Fruit fly (Drosophila melanogaster) whole organism, embryonic: ENCODE data around the gene Ns4.

Experiments used
- ATbp ChIP-seq: fragments of 200-800 bp; sonication (Bioruptor generic); optimal IDR thresholded peaks from 2 replicates; lab custom pipeline; 2017; ENCODE audit warnings: missing biosample characterization, mild to moderate bottlenecking, missing genetic modification characterization, missing genetic modification reagents
- Ada2b ChIP-seq: fragments of 200-800 bp; sonication (Bioruptor generic); IDR thresholded peaks from 2 replicates; pipeline ENCODE4 v1.3.6; 2022; ENCODE audit warnings: missing biosample characterization, missing genetic modification characterization
- Atf3 ChIP-seq: fragments of 200-800 bp; sonication (Bioruptor generic); optimal IDR thresholded peaks from 3 replicates; lab custom pipeline; 2016; ENCODE audit warnings: missing biosample characterization, missing genetic modification characterization
- B-H1 ChIP-seq: fragments of 200-800 bp; sonication (Bioruptor generic); IDR thresholded peaks from 3 replicates; pipeline ENCODE4 v1.3.6; 2022; ENCODE audit warnings: missing biosample characterization, missing genetic modification characterization
- Bteb2 ChIP-seq: fragments of 200-800 bp; sonication (Bioruptor generic); optimal IDR thresholded peaks from 2 replicates; lab custom pipeline; 2016; ENCODE audit warnings: missing biosample characterization, missing genetic modification characterization
- CG10462 ChIP-seq: fragments of 200-800 bp; sonication (Bioruptor generic); optimal IDR thresholded peaks from 2 replicates; lab custom pipeline; 2016; ENCODE audit warnings: missing biosample characterization, missing genetic modification characterization
- CG12155 ChIP-seq: fragments of 200-800 bp; sonication (Bioruptor generic); optimal IDR thresholded peaks from 3 replicates; lab custom pipeline; 2016; ENCODE audit warnings: missing biosample characterization, missing genetic modification characterization
- CG12219 ChIP-seq: fragments of 200-800 bp; sonication (Bioruptor generic); optimal IDR thresholded peaks from 3 replicates; lab custom pipeline; 2018; ENCODE audit warnings: missing biosample characterization, mild to moderate bottlenecking, missing genetic modification characterization
- CG13296 ChIP-seq: fragments of 200-800 bp; sonication (Bioruptor generic); optimal IDR thresholded peaks from 3 replicates; lab custom pipeline; 2018; ENCODE audit warnings: missing biosample characterization, mild to moderate bottlenecking, missing genetic modification characterization
- CG14667 ChIP-seq: fragments of 200-800 bp; sonication (Bioruptor generic); IDR thresholded peaks from 2 replicates; pipeline ENCODE4 v1.3.6; 2022; ENCODE audit warnings: missing biosample characterization, missing genetic modification characterization
- CG14965 ChIP-seq: fragments of 200-800 bp; sonication (Bioruptor generic); optimal IDR thresholded peaks from 2 replicates; lab custom pipeline; 2016; ENCODE audit warnings: missing biosample characterization, missing genetic modification characterization, borderline replicate concordance
- CG15514 ChIP-seq: fragments of 200-800 bp; sonication (Bioruptor generic); optimal IDR thresholded peaks from 3 replicates; lab custom pipeline; 2017; ENCODE audit warnings: missing biosample characterization, missing genetic modification characterization, mild to moderate bottlenecking, moderate library complexity, missing genetic modification reagents
- CG15696 ChIP-seq: fragments of 200-800 bp; sonication (Bioruptor generic); optimal IDR thresholded peaks from 2 replicates; lab custom pipeline; 2019; ENCODE audit warnings: missing biosample characterization, mild to moderate bottlenecking, missing genetic modification characterization, moderate library complexity
- CG16815 ChIP-seq: fragments of 200-800 bp; sonication (Bioruptor generic); optimal IDR thresholded peaks from 3 replicates; lab custom pipeline; 2017; ENCODE audit warnings: missing biosample characterization, mild to moderate bottlenecking, missing genetic modification characterization
- CG17829 ChIP-seq: fragments of 200-800 bp; optimal IDR thresholded peaks from 2 replicates; lab custom pipeline; 2019; ENCODE audit warnings: missing biosample characterization, mild to moderate bottlenecking, missing genetic modification characterization, moderate library complexity
- CG2116 ChIP-seq: fragments of 200-800 bp; sonication (Bioruptor generic); optimal IDR thresholded peaks from 3 replicates; lab custom pipeline; 2018; ENCODE audit warnings: missing biosample characterization, mild to moderate bottlenecking, missing genetic modification characterization
- CG2199 ChIP-seq: fragments of 200-800 bp; sonication (Bioruptor generic); IDR thresholded peaks from 3 replicates; pipeline ENCODE4 v1.3.6; 2022; ENCODE audit warnings: missing biosample characterization, missing genetic modification characterization
- CG30020 ChIP-seq: fragments of 200-800 bp; optimal IDR thresholded peaks from 2 replicates; lab custom pipeline; 2019; ENCODE audit warnings: missing biosample characterization, mild to moderate bottlenecking, missing genetic modification characterization, moderate library complexity
- CG3281 ChIP-seq: fragments of 200-800 bp; sonication (Bioruptor generic); optimal IDR thresholded peaks from 3 replicates; lab custom pipeline; 2017; ENCODE audit warnings: missing biosample characterization, mild to moderate bottlenecking, missing genetic modification characterization
- CG4424 ChIP-seq: fragments of 200-800 bp; sonication (Bioruptor generic); optimal IDR thresholded peaks from 3 replicates; lab custom pipeline; 2016; ENCODE audit warnings: missing biosample characterization, missing genetic modification characterization
- CG4820 ChIP-seq: fragments of 200-800 bp; sonication (Bioruptor generic); optimal IDR thresholded peaks from 3 replicates; lab custom pipeline; 2016; ENCODE audit warnings: missing biosample characterization, missing genetic modification characterization
- CG6272 ChIP-seq: fragments of 200-800 bp; sonication (Bioruptor generic); IDR thresholded peaks from 2 replicates; pipeline ENCODE4 v1.3.6; 2022; ENCODE audit warnings: missing biosample characterization, missing genetic modification characterization
- CG6683 ChIP-seq: fragments of 200-800 bp; sonication (Bioruptor generic); optimal IDR thresholded peaks from 2 replicates; lab custom pipeline; 2017; ENCODE audit warnings: missing biosample characterization, mild to moderate bottlenecking, missing genetic modification characterization, missing genetic modification reagents
- CG8388 ChIP-seq: fragments of 200-800 bp; sonication (Bioruptor generic); optimal IDR thresholded peaks from 2 replicates; lab custom pipeline; 2019; ENCODE audit warnings: missing biosample characterization, mild to moderate bottlenecking, missing genetic modification characterization, moderate library complexity
- CG9215 ChIP-seq: fragments of 200-800 bp; sonication (Bioruptor generic); IDR thresholded peaks from 2 replicates; pipeline ENCODE4 v1.3.6; 2022; ENCODE audit warnings: missing biosample characterization, missing genetic modification characterization
- Chrac-16 ChIP-seq: fragments of 200-800 bp; sonication (Bioruptor generic); optimal IDR thresholded peaks from 3 replicates; lab custom pipeline; 2016; ENCODE audit warnings: missing biosample characterization, missing genetic modification characterization
- Dek ChIP-seq: fragments of 200-800 bp; sonication (Bioruptor generic); optimal IDR thresholded peaks from 3 replicates; lab custom pipeline; 2019; ENCODE audit warnings: missing biosample characterization, mild to moderate bottlenecking, missing genetic modification characterization, moderate library complexity
- Ets65A ChIP-seq: fragments of 200-800 bp; sonication (Bioruptor generic); peaks from one replicate; lab custom pipeline; 2016; ENCODE audit warnings: missing biosample characterization, missing genetic modification characterization
- Hmx ChIP-seq: fragments of 200-800 bp; sonication (Bioruptor generic); optimal IDR thresholded peaks from 2 replicates; lab custom pipeline; 2016; ENCODE audit warnings: missing biosample characterization, missing genetic modification characterization
- Jarid2 ChIP-seq: fragments of 200-800 bp; sonication (Bioruptor generic); optimal IDR thresholded peaks from 3 replicates; lab custom pipeline; 2017; ENCODE audit warnings: mild to moderate bottlenecking, missing biosample characterization, missing genetic modification reagents, missing genetic modification characterization
- Lhr ChIP-seq: fragments of 200-800 bp; sonication (Bioruptor generic); optimal IDR thresholded peaks from 3 replicates; lab custom pipeline; 2017; ENCODE audit warnings: mild to moderate bottlenecking, missing biosample characterization, missing genetic modification reagents, missing genetic modification characterization
- PHDP ChIP-seq: fragments of 200-800 bp; sonication (Bioruptor generic); optimal IDR thresholded peaks from 3 replicates; lab custom pipeline; 2018; ENCODE audit warnings: missing biosample characterization, mild to moderate bottlenecking, missing genetic modification characterization, moderate library complexity
- Rx ChIP-seq: fragments of 200-800 bp; sonication (Bioruptor generic); IDR thresholded peaks from 2 replicates; pipeline ENCODE4 v1.3.6; 2022; ENCODE audit warnings: missing biosample characterization, missing genetic modification characterization
- Taf1 ChIP-seq: fragments of 200-800 bp; sonication (Bioruptor generic); IDR thresholded peaks from 2 replicates; pipeline ENCODE4 v1.3.6; 2022; ENCODE audit warnings: missing biosample characterization, missing genetic modification characterization
- Trl ChIP-seq, 3 experiments: fragments of >200 bp in 2 of 3; fragments of 200-800 bp in 1 of 3; sonication (Bioruptor generic) in 1 of 3; optimal IDR thresholded peaks; 2 replicates in 1 of 3; 3 replicates in 2 of 3; lab custom pipeline; 2016 to 2017; ENCODE audit warnings: missing biosample characterization in 1 of 3, missing genetic modification characterization in 1 of 3
- Vsx1 ChIP-seq: fragments of 200-800 bp; sonication (Bioruptor generic); optimal IDR thresholded peaks from 2 replicates; lab custom pipeline; 2017; ENCODE audit warnings: missing biosample characterization, mild to moderate bottlenecking, missing genetic modification characterization, missing genetic modification reagents
- bigmax ChIP-seq: fragments of 200-800 bp; sonication (Bioruptor generic); optimal IDR thresholded peaks from 2 replicates; lab custom pipeline; 2018; ENCODE audit warnings: missing biosample characterization, mild to moderate bottlenecking, missing genetic modification characterization
- bowl ChIP-seq: fragments of 200-800 bp; sonication (Bioruptor generic); IDR thresholded peaks from 2 replicates; pipeline ENCODE4 v1.3.6; 2022; ENCODE audit warnings: missing biosample characterization, missing genetic modification characterization
- chn ChIP-seq: fragments of 200-800 bp; sonication (Bioruptor generic); optimal IDR thresholded peaks from 2 replicates; lab custom pipeline; 2016; ENCODE audit warnings: missing biosample characterization, missing genetic modification characterization
- crc ChIP-seq: fragments of 200-800 bp; sonication (Bioruptor generic); optimal IDR thresholded peaks from 2 replicates; lab custom pipeline; 2016; ENCODE audit warnings: missing biosample characterization, missing genetic modification characterization
- crp ChIP-seq, 2 experiments: fragments of 200-800 bp; sonication (Bioruptor generic); optimal IDR thresholded peaks; 2 replicates in 1 of 2; 3 replicates in 1 of 2; lab custom pipeline; 2017; ENCODE audit warnings: missing biosample characterization in 2 of 2, missing genetic modification characterization in 2 of 2, mild to moderate bottlenecking in 1 of 2, moderate library complexity in 1 of 2
- danr ChIP-seq: fragments of 200-800 bp; sonication (Bioruptor generic); IDR thresholded peaks from 2 replicates; pipeline ENCODE4 v1.3.6; 2022; ENCODE audit warnings: missing biosample characterization, missing genetic modification characterization
- exex ChIP-seq: fragments of 200-800 bp; sonication (Bioruptor generic); optimal IDR thresholded peaks from 4 replicates; lab custom pipeline; 2018; ENCODE audit warnings: missing biosample characterization, mild to moderate bottlenecking, missing genetic modification characterization, moderate library complexity
- ftz-f1 ChIP-seq: fragments of 200-800 bp; sonication (Bioruptor generic); optimal IDR thresholded peaks from 2 replicates; lab custom pipeline; 2016; ENCODE audit warnings: missing biosample characterization, missing genetic modification characterization
- gsb-n ChIP-seq: fragments of 200-800 bp; sonication (Bioruptor generic); optimal IDR thresholded peaks from 3 replicates; lab custom pipeline; 2018; ENCODE audit warnings: missing biosample characterization, mild to moderate bottlenecking, missing genetic modification characterization
- repo ChIP-seq: fragments of 200-800 bp; sonication (Bioruptor generic); optimal IDR thresholded peaks from 2 replicates; lab custom pipeline; 2016; ENCODE audit warnings: missing biosample characterization, missing genetic modification characterization
- salm ChIP-seq: fragments of 200-800 bp; sonication (Bioruptor generic); optimal IDR thresholded peaks from 2 replicates; lab custom pipeline; 2018; ENCODE audit warnings: missing biosample characterization, mild to moderate bottlenecking, missing genetic modification characterization
- sna ChIP-seq: fragments of 200-800 bp; sonication (Bioruptor generic); IDR thresholded peaks from 2 replicates; pipeline ENCODE4 v1.3.6; 2022; ENCODE audit warnings: missing biosample characterization, missing genetic modification characterization; ENCODE audit not compliant: partially characterized antibody
- trem ChIP-seq: fragments of 200-800 bp; optimal IDR thresholded peaks from 3 replicates; lab custom pipeline; 2019; ENCODE audit warnings: missing biosample characterization, mild to moderate bottlenecking, missing genetic modification characterization, moderate library complexity

Gene Ns4

DNA sequence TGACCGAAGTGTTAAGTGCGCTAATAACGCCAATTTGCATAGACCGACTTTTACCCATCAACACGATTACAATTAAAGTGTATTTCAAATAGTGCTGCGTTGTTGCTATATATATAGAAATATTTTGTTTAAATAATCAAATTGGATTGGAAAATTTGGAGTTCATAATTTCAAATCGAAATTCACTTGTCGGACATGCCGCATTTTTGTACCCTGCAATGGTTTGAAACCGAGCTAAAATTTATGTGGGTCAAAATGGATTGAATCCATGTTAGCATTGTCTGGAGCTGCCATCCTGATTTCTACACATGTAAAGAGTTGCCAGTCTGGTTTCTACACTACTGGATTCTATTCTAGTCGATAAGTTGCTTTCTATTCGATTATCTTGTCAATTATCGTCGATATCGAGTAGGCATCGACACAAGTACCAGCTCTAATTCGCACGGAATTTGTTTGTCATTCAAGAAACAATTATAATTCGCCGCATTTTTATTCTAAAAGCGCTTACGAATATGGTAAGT lies 35.1 kb downstream of the Ns4 start, which contains the start of gene Pomp (continued):
- TF ChIP-seq CG4820 (GFP tag; lab: Kevin White, UChicago): peak; percentile 78
- peak; percentile 14 for TF ChIP-seq Atf3 (GFP tag; lab: Kevin White, UChicago)
- peak; percentile 92 for TF ChIP-seq CG17829 (tag; lab: Kevin White, UChicago)
- peak; percentile 82 for TF ChIP-seq CG14667 (GFP tag; lab: Robert Waterston, UW)
- TF ChIP-seq ftz-f1: peak; percentile 57
- TF ChIP-seq CG30020 (tag; lab: Kevin White, UChicago): peak; percentile 31
- TF ChIP-seq CG4424: peak; percentile 84
- TF ChIP-seq Taf1 (GFP tag; lab: Robert Waterston, UW): peak; percentile 44; the same call in 1 of the 2 replicates
- peak; percentile 73 for TF ChIP-seq salm (tag; lab: Kevin White, UChicago)
- peak; percentile 83 for TF ChIP-seq CG2199 (GFP tag; lab: Robert Waterston, UW)
- peak; percentile 95 for TF ChIP-seq Ets65A (GFP tag; lab: Kevin White, UChicago)
- TF ChIP-seq crp (GFP tag; optimal IDR thresholded peaks at IDR 0.05; lab: Kevin White, UChicago): peak in 1 of 2 experiments; percentile 26
- TF ChIP-seq CG2116 (GFP tag; lab: Kevin White, UChicago): peak; percentile 79
- peak; percentile 81 for TF ChIP-seq B-H1 (GFP tag; lab: Robert Waterston, UW)
- peak; percentile 82 for TF ChIP-seq Dek (tag; lab: Kevin White, UChicago)
- peak; percentile 45 for TF ChIP-seq bigmax (GFP tag; lab: Kevin White, UChicago)
- peak; percentile 71 for TF ChIP-seq CG6683
- TF ChIP-seq CG3281: peak; percentile 83
- TF ChIP-seq ATbp: peak; percentile 84
- peak; percentile 39 for TF ChIP-seq crc (GFP tag; lab: Kevin White, UChicago)
- TF ChIP-seq Vsx1 (GFP tag; lab: Kevin White, UChicago): peak; percentile 81
- TF ChIP-seq Chrac-16 (GFP tag; lab: Kevin White, UChicago): peak; percentile 79
- TF ChIP-seq Trl (optimal IDR thresholded peaks at IDR 0.05; lab: Kevin White, UChicago): no peak
- TF ChIP-seq Trl (GFP tag; optimal IDR thresholded peaks at IDR 0.05; lab: Kevin White, UChicago): peak; percentile 67
- peak; percentile 93 for TF ChIP-seq trem (tag; lab: Kevin White, UChicago)
- TF ChIP-seq exex (tag; lab: Kevin White, UChicago): peak; percentile 60
- TF ChIP-seq CG15696: peak; percentile 68
- TF ChIP-seq danr (GFP tag; lab: Robert Waterston, UW): peak; percentile 77; the same call in 1 of the 2 replicates
- TF ChIP-seq CG8388 (GFP tag; lab: Kevin White, UChicago): peak; percentile 84
- peak; percentile 88 for TF ChIP-seq PHDP (tag; lab: Kevin White, UChicago)
- peak; percentile 47; the same call in 1 of the 2 replicates for TF ChIP-seq sna
- peak; percentile 96 for TF ChIP-seq Lhr (GFP tag; lab: Kevin White, UChicago)
- TF ChIP-seq CG9215 (GFP tag; lab: Robert Waterston, UW): peak; percentile 73
- TF ChIP-seq CG10462 (GFP tag; lab: Kevin White, UChicago): peak; percentile 79
- peak; percentile 78 for TF ChIP-seq Rx (GFP tag; lab: Robert Waterston, UW)
- peak; percentile 80 for TF ChIP-seq gsb-n (tag; lab: Kevin White, UChicago)
- peak; percentile 69 for TF ChIP-seq Jarid2
- peak; percentile 80 for TF ChIP-seq CG13296 (GFP tag; lab: Kevin White, UChicago)
- no peak for TF ChIP-seq CG14965 (GFP tag; lab: Kevin White, UChicago)
- TF ChIP-seq repo: no peak
- peak; percentile 70 for TF ChIP-seq chn (GFP tag; lab: Kevin White, UChicago)
- peak; percentile 85 for TF ChIP-seq CG6272 (GFP tag; lab: Robert Waterston, UW)
- peak; percentile 88 for TF ChIP-seq CG15514 (GFP tag; lab: Kevin White, UChicago)
- TF ChIP-seq Bteb2 (GFP tag; lab: Kevin White, UChicago): peak; percentile 58
- TF ChIP-seq CG16815 (GFP tag; lab: Kevin White, UChicago): peak; percentile 70
- TF ChIP-seq bowl (GFP tag; lab: Robert Waterston, UW): peak; percentile 60; the same call in 1 of the 2 replicates
- peak; percentile 79 for TF ChIP-seq CG12219 (GFP tag; lab: Kevin White, UChicago)
- peak; percentile 86 for TF ChIP-seq CG12155 (GFP tag; lab: Kevin White, UChicago)
- TF ChIP-seq Ada2b: peak; percentile 80
- TF ChIP-seq Hmx (GFP tag; lab: Kevin White, UChicago): no peak
